Fruit fly (Drosophila melanogaster): Measurements from ENCODE around the gene CG14693.

The CG14693 gene

DNA sequence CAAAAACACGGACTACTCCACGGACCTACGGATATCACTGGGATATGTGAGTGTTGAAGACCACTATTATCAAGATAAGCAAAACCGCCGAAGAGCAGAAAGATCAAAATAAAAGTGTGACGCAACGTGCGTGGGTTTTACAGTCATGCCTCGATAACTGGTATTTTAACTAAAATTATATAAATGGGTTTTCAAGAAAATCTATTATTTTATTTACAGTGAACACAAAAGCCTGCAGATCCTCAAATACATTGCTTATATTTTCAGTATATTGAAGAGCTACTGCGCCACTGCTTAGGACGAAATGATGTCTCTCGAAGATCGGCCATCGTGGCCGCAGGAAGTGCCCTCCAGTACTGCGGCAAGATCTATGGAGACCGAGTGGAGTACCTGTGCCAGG is 52.9 kb downstream of the CG14693 start (continued):
- TF ChIP-seq CG8290 (GFP tag; optimal IDR thresholded peaks at IDR 0.05) (no peak), CG8290 (tag; optimal IDR thresholded peaks at IDR 0.05) (no peak), Hsf (GFP tag; optimal IDR thresholded peaks at IDR 0.05) (no peak), Xbp1 (GFP tag; optimal IDR thresholded peaks at IDR 0.05) (peak; percentile 24), CG4424 (GFP tag; optimal IDR thresholded peaks at IDR 0.05) (no peak), CG4707 (GFP tag; optimal IDR thresholded peaks at IDR 0.05) (no peak), ara (GFP tag; IDR thresholded peaks at IDR 0.05) (0 out of 2 replicates have a peak, but pooled peaks have one; percentile 36), dpn (GFP tag; optimal IDR thresholded peaks at IDR 0.05) (no peak), ac (GFP tag; optimal IDR thresholded peaks at IDR 0.05) (no peak), Ets97D (GFP tag; optimal IDR thresholded peaks at IDR 0.05) (no peak), CG14441 (GFP tag; IDR thresholded peaks at IDR 0.05) (0 out of 2 replicates have a peak, but pooled peaks have one; percentile 20), Eip74EF (GFP tag; optimal IDR thresholded peaks at IDR 0.05) (no peak), CG18011 (GFP tag; optimal IDR thresholded peaks at IDR 0.05) (no peak), schlank (tag; optimal IDR thresholded peaks at IDR 0.05) (no peak), luna (GFP tag; optimal IDR thresholded peaks at IDR 0.05) (no peak), Dfd (GFP tag; optimal IDR thresholded peaks at IDR 0.05) (no peak), CG13894 (tag; optimal IDR thresholded peaks at IDR 0.05) (no peak), CG32532 (GFP tag; IDR thresholded peaks at IDR 0.05) (peak; percentile 60), twi (tag; optimal IDR thresholded peaks at IDR 0.05) (no peak), Oli (tag; optimal IDR thresholded peaks at IDR 0.05) (no peak), CG18599 (GFP tag; optimal IDR thresholded peaks at IDR 0.05) (no peak), crc (GFP tag; optimal IDR thresholded peaks at IDR 0.05) (no peak), CG13296 (GFP tag; optimal IDR thresholded peaks at IDR 0.05) (no peak), D (optimal IDR thresholded peaks at IDR 0.05) (no peak), D (GFP tag; optimal IDR thresholded peaks at IDR 0.05) (peak; percentile 16), Neu2 (GFP tag; optimal IDR thresholded peaks at IDR 0.05; ENCODE audit: borderline replicate concordance) (no peak), hb (GFP tag; IDR thresholded peaks at IDR 0.05; ENCODE audit: partially characterized antibody) (no peak), peb (GFP tag; IDR thresholded peaks at IDR 0.05) (no peak), C15 (GFP tag; IDR thresholded peaks at IDR 0.05) (0 out of 3 replicates have a peak, but pooled peaks have one; percentile 12), Optix (GFP tag; IDR thresholded peaks at IDR 0.05) (no peak), CG4730 (GFP tag; IDR thresholded peaks at IDR 0.05) (no peak), CG13624 (GFP tag; optimal IDR thresholded peaks at IDR 0.05) (peak; percentile 35), slbo (GFP tag; IDR thresholded peaks at IDR 0.05) (peak; percentile 57), Blimp-1 (GFP tag; optimal IDR thresholded peaks at IDR 0.05) (no peak), tgo (GFP tag; IDR thresholded peaks at IDR 0.05) (peak; percentile 21; the same call in 1 of the 3 replicates), CG4617 (GFP tag; optimal IDR thresholded peaks at IDR 0.05; ENCODE audit: borderline replicate concordance) (no peak), tx (GFP tag; optimal IDR thresholded peaks at IDR 0.05) (no peak), tio (GFP tag; optimal IDR thresholded peaks at IDR 0.05) (no peak), disco-r (GFP tag; optimal IDR thresholded peaks at IDR 0.05) (no peak), CG3838 (GFP tag; optimal IDR thresholded peaks at IDR 0.05) (no peak), fd64A (GFP tag; optimal IDR thresholded peaks at IDR 0.05) (no peak), CG10321 (GFP tag; IDR thresholded peaks at IDR 0.05) (no peak), CG1233 (GFP tag; optimal IDR thresholded peaks at IDR 0.05) (no peak), sens-2 (GFP tag; IDR thresholded peaks at IDR 0.05) (no peak), CG16815 (GFP tag; optimal IDR thresholded peaks at IDR 0.05) (no peak), CG16779 (GFP tag; IDR thresholded peaks at IDR 0.05) (0 out of 2 replicates have a peak, but pooled peaks have one; percentile 3), repo (GFP tag; optimal IDR thresholded peaks at IDR 0.05) (no peak), Doc3 (GFP tag; IDR thresholded peaks at IDR 0.05; ENCODE audit: partially characterized antibody) (no peak), da (GFP tag; optimal IDR thresholded peaks at IDR 0.05) (no peak), Ptx1 (GFP tag; IDR thresholded peaks at IDR 0.05) (0 out of 2 replicates have a peak, but pooled peaks have one; percentile 28), HLH54F (GFP tag; optimal IDR thresholded peaks at IDR 0.05) (no peak), CG9817 (tag; optimal IDR thresholded peaks at IDR 0.05) (no peak)
